Worm (Caenorhabditis elegans): ENCODE results near the gene F11D5.5.

DNA sequence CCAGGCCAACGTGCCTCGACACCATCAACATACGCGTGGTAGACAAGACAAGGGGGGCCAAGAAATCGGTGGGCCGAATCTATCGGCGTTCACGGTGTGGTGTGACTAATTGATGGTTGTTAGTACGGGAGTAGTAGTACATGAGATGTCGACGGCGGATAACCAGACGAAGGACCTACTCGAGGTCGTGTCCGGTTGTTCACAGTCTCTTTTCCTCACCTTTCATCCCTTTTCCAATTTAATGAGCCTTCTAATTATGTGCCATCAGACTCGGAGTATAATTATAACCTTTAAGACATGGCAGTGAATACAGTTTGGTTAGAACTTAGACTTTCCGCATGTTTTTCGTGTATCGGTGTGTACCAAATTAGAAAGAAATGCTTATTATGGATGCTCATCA, 8.8 kb downstream of the F11D5.5 start:
- TF ChIP-seq dao-5 (tag; optimal IDR thresholded peaks at IDR 0.05) (no peak), him-1 (tag; optimal IDR thresholded peaks at IDR 0.05) (no peak), W03F9.2 (tag; optimal IDR thresholded peaks at IDR 0.05) (no peak)
